Fruit fly (Drosophila melanogaster): ENCODE results near the gene SWIP.

Gene SWIP

dm6 chrX:16350062-16350461 lies 36.6 kb downstream of the SWIP start, which contains the start of gene sl (continued):
- peak; percentile 30 for TF ChIP-seq trem (tag; optimal IDR thresholded peaks at IDR 0.05)
- TF ChIP-seq E2f2 (GFP tag; IDR thresholded peaks at IDR 0.05), result 0 out of 2 replicates have a peak, but pooled peaks have one; percentile 19
- TF ChIP-seq lilli (GFP tag; optimal IDR thresholded peaks at IDR 0.05), result peak; percentile 47
- no peak for TF ChIP-seq CG11456 (GFP tag; IDR thresholded peaks at IDR 0.05)
- peak; percentile 22 for TF ChIP-seq nmo (GFP tag; optimal IDR thresholded peaks at IDR 0.05)
- no peak for TF ChIP-seq Hsf (GFP tag; optimal IDR thresholded peaks at IDR 0.05)
- peak; percentile 85 for TF ChIP-seq sens (GFP tag)
- TF ChIP-seq Six4 (GFP tag; optimal IDR thresholded peaks at IDR 0.05), result no peak
- TF ChIP-seq run (tag; optimal IDR thresholded peaks at IDR 0.05), result no peak
- TF ChIP-seq CG30020 (tag; optimal IDR thresholded peaks at IDR 0.05), result peak; percentile 94
- no peak for TF ChIP-seq rib (GFP tag; IDR thresholded peaks at IDR 0.05)
- peak; percentile 32 for TF ChIP-seq Camta (GFP tag; optimal IDR thresholded peaks at IDR 0.05)
- TF ChIP-seq Opbp (GFP tag; IDR thresholded peaks at IDR 0.05; ENCODE audit: partially characterized antibody), result 0 out of 3 replicates have a peak, but pooled peaks have one; percentile 27
- TF ChIP-seq Awh (GFP tag; IDR thresholded peaks at IDR 0.05), result no peak
- no peak for TF ChIP-seq Sox100B (GFP tag; optimal IDR thresholded peaks at IDR 0.05)
- peak; percentile 36 for TF ChIP-seq HmgZ (tag; optimal IDR thresholded peaks at IDR 0.05)
- TF ChIP-seq CG30403 (GFP tag; optimal IDR thresholded peaks at IDR 0.05), result peak; percentile 16
- TF ChIP-seq CG10267 (tag; optimal IDR thresholded peaks at IDR 0.05), result peak; percentile 38
- no peak for TF ChIP-seq Drgx (GFP tag; IDR thresholded peaks at IDR 0.05)
- TF ChIP-seq MTF-1 (GFP tag; optimal IDR thresholded peaks at IDR 0.05; ENCODE audit: borderline replicate concordance), result no peak
- no peak for TF ChIP-seq NfI (GFP tag; optimal IDR thresholded peaks at IDR 0.05)
- TF ChIP-seq ara (GFP tag; IDR thresholded peaks at IDR 0.05), result no peak
- no peak for TF ChIP-seq pfk (GFP tag; optimal IDR thresholded peaks at IDR 0.05)
- TF ChIP-seq ash1 (GFP tag; optimal IDR thresholded peaks at IDR 0.05), result no peak
- TF ChIP-seq lab (GFP tag; optimal IDR thresholded peaks at IDR 0.05), result no peak
- TF ChIP-seq CG8290 (GFP tag; optimal IDR thresholded peaks at IDR 0.05), result peak; percentile 4
- TF ChIP-seq CG8290 (tag; optimal IDR thresholded peaks at IDR 0.05), result no peak
- TF ChIP-seq eyg (GFP tag; optimal IDR thresholded peaks at IDR 0.05), result no peak
- TF ChIP-seq B-H2 (GFP tag; optimal IDR thresholded peaks at IDR 0.05), result no peak
- TF ChIP-seq CG31365 (tag; optimal IDR thresholded peaks at IDR 0.05), result no peak
- no peak for TF ChIP-seq CG8359 (GFP tag; optimal IDR thresholded peaks at IDR 0.05; ENCODE audit: borderline replicate concordance)
- TF ChIP-seq CG10462 (GFP tag; optimal IDR thresholded peaks at IDR 0.05), result no peak
- TF ChIP-seq MBD-R2 (GFP tag; IDR thresholded peaks at IDR 0.05), result peak; percentile 81
- peak; percentile 93 for TF ChIP-seq CG17802 (tag; optimal IDR thresholded peaks at IDR 0.05)
- TF ChIP-seq grn (GFP tag; optimal IDR thresholded peaks at IDR 0.05), result peak; percentile 55
- TF ChIP-seq Meics (GFP tag; optimal IDR thresholded peaks at IDR 0.05), result no peak
- TF ChIP-seq otp (GFP tag; IDR thresholded peaks at IDR 0.05), result 0 out of 3 replicates have a peak, but pooled peaks have one; percentile 10
- TF ChIP-seq CG17359 (tag; optimal IDR thresholded peaks at IDR 0.05), result no peak
- 0 out of 2 replicates have a peak, but pooled peaks have one; percentile 15 for TF ChIP-seq vvl (GFP tag; IDR thresholded peaks at IDR 0.05)
- TF ChIP-seq Tbp (GFP tag; optimal IDR thresholded peaks at IDR 0.05), result no peak
- peak; percentile 37 for TF ChIP-seq mam (GFP tag; optimal IDR thresholded peaks at IDR 0.05)
- TF ChIP-seq zf30C (GFP tag; optimal IDR thresholded peaks at IDR 0.05), result no peak
- TF ChIP-seq Scr (GFP tag; IDR thresholded peaks at IDR 0.05; ENCODE audit: partially characterized antibody), result peak; percentile 32
- peak; percentile 54 for TF ChIP-seq CG4617 (GFP tag; optimal IDR thresholded peaks at IDR 0.05; ENCODE audit: borderline replicate concordance)
- no peak for TF ChIP-seq CG14050 (GFP tag; IDR thresholded peaks at IDR 0.05)
- TF ChIP-seq CG7839 (tag; optimal IDR thresholded peaks at IDR 0.05), result no peak
- peak; percentile 66 for TF ChIP-seq gfzf (GFP tag; optimal IDR thresholded peaks at IDR 0.05)
- TF ChIP-seq sisA (GFP tag; IDR thresholded peaks at IDR 0.05), result no peak
- no peak for TF ChIP-seq bbx (GFP tag; IDR thresholded peaks at IDR 0.05; ENCODE audit: partially characterized antibody)
- no peak for TF ChIP-seq CG6654 (GFP tag; optimal IDR thresholded peaks at IDR 0.05)
- no peak for TF ChIP-seq seq (GFP tag; IDR thresholded peaks at IDR 0.05)
- TF ChIP-seq CG1792 (GFP tag; optimal IDR thresholded peaks at IDR 0.05), result no peak
